Worm (Caenorhabditis elegans): ENCODE results near the gene T05B9.1.

ce11 chrII:11307332-11307731 lies 46.3 kb upstream of the T05B9.1 start:
- TF ChIP-seq sea-1 (GFP tag; conservative IDR thresholded peaks at IDR 0.05) (no peak), F13C5.2 (tag; optimal IDR thresholded peaks at IDR 0.05) (no peak), ceh-13 (GFP tag; optimal IDR thresholded peaks at IDR 0.05) (no peak), hmg-4 (GFP tag; optimal IDR thresholded peaks at IDR 0.05) (no peak), hnd-1 (tag; optimal IDR thresholded peaks at IDR 0.05) (no peak)

Data from whole organism, early embryonic.